Worm (Caenorhabditis elegans) whole organism, L4 larva: ENCODE measurements around the gene Y41C4A.7.

Source experiments
- F10B5.3 ChIP-seq: sonication (generic microtip); optimal IDR thresholded peaks from 2 replicates; lab custom pipeline; 2016; ENCODE audit warnings: mild to moderate bottlenecking, missing genetic modification characterization, missing compliant biosample characterization
- F37D6.2 ChIP-seq: sonication (generic microtip); optimal IDR thresholded peaks from 2 replicates; lab custom pipeline; 2016; ENCODE audit warnings: mild to moderate bottlenecking, missing genetic modification characterization, missing compliant biosample characterization
- F49E8.2 ChIP-seq: sonication (generic microtip); optimal IDR thresholded peaks from 2 replicates; lab custom pipeline; 2016; ENCODE audit warnings: missing compliant biosample characterization, mild to moderate bottlenecking, missing genetic modification characterization, borderline replicate concordance
- R02D3.7 ChIP-seq: fragments of 150-350 bp; sonication (generic microtip); optimal IDR thresholded peaks from 3 replicates; lab custom pipeline; 2014; ENCODE audit warnings: missing biosample characterization, missing genetic modification characterization
- Y5F2A.4 ChIP-seq: fragments of 200-800 bp; sonication (Bioruptor generic); optimal IDR thresholded peaks from 2 replicates; lab custom pipeline; 2018; ENCODE audit warnings: mild to moderate bottlenecking, missing genetic modification characterization, missing compliant biosample characterization
- Y75B8A.6 ChIP-seq: fragments of 200-800 bp; sonication (Bioruptor generic); IDR thresholded peaks from 2 replicates; pipeline ENCODE4 v1.3.6; 2022; ENCODE audit warnings: missing genetic modification reagents, missing genetic modification characterization, missing compliant biosample characterization
- ZK546.5 ChIP-seq, 2 experiments: sonication (generic microtip); optimal IDR thresholded peaks; 2 replicates each; lab custom pipeline; 2017; ENCODE audit warnings: missing biosample characterization in 2 of 2, missing genetic modification characterization in 2 of 2
- arid-1 ChIP-seq: fragments of 200-800 bp; sonication (Bioruptor generic); conservative IDR thresholded peaks from 2 replicates; pipeline ENCODE4 v1.3.6; 2022; ENCODE audit warnings: missing genetic modification reagents, missing genetic modification characterization, missing compliant biosample characterization
- ces-1 ChIP-seq: fragments of 150-350 bp; sonication (generic microtip); optimal IDR thresholded peaks from 4 replicates; lab custom pipeline; 2014; ENCODE audit warnings: missing biosample characterization, missing genetic modification reagents, missing genetic modification characterization
- daf-19 ChIP-seq: fragments of 200-800 bp; sonication (Bioruptor generic); conservative IDR thresholded peaks from 2 replicates; pipeline ENCODE4 v1.3.6; 2022; ENCODE audit warnings: missing genetic modification characterization, missing compliant biosample characterization
- daf-8 ChIP-seq: fragments of 200-800 bp; sonication (Bioruptor generic); IDR thresholded peaks from 2 replicates; pipeline ENCODE4 v1.3.6; 2022; ENCODE audit warnings: missing genetic modification characterization, missing compliant biosample characterization
- dmd-6 ChIP-seq: fragments of 200-800 bp; sonication (Bioruptor generic); IDR thresholded peaks from 2 replicates; pipeline ENCODE4 v1.3.6; 2022; ENCODE audit warnings: missing genetic modification reagents, missing genetic modification characterization, missing compliant biosample characterization
- dmd-8 ChIP-seq: fragments of 200-800 bp; sonication (Bioruptor generic); IDR thresholded peaks from 2 replicates; pipeline ENCODE4 v1.3.6; 2022; ENCODE audit warnings: missing genetic modification characterization, missing compliant biosample characterization
- dmd-9 ChIP-seq: fragments of 200-800 bp; sonication (Bioruptor generic); IDR thresholded peaks from 2 replicates; pipeline ENCODE4 v1.3.6; 2022; ENCODE audit warnings: missing genetic modification reagents, missing genetic modification characterization, missing compliant biosample characterization
- dpl-1 ChIP-seq: fragments of 150-350 bp; optimal IDR thresholded peaks from 2 replicates; lab custom pipeline; 2014; ENCODE audit warnings: missing biosample characterization, missing genetic modification reagents, missing genetic modification characterization
- egl-43 ChIP-seq: fragments of 200-800 bp; sonication (Bioruptor generic); IDR thresholded peaks from 2 replicates; pipeline ENCODE4 v1.3.6; 2022; ENCODE audit warnings: missing genetic modification reagents, missing genetic modification characterization, missing compliant biosample characterization
- fos-1 ChIP-seq: fragments of 150-350 bp; optimal IDR thresholded peaks from 2 replicates; lab custom pipeline; 2014; ENCODE audit warnings: missing biosample characterization, missing genetic modification characterization
- gei-8 ChIP-seq: fragments of 200-800 bp; sonication (Bioruptor generic); optimal IDR thresholded peaks from 2 replicates; lab custom pipeline; 2018; ENCODE audit warnings: mild to moderate bottlenecking, missing genetic modification characterization, missing compliant biosample characterization
- hlh-30 ChIP-seq: sonication (generic microtip); optimal IDR thresholded peaks from 2 replicates; lab custom pipeline; 2017; ENCODE audit warnings: antibody characterized with exemption, mild to moderate bottlenecking, missing genetic modification characterization, missing compliant biosample characterization; ENCODE audit not compliant: insufficient read depth
- hmg-1.1 ChIP-seq: fragments of 200-800 bp; sonication (Bioruptor generic); IDR thresholded peaks from 2 replicates; pipeline ENCODE4 v1.3.6; 2022; ENCODE audit warnings: missing genetic modification reagents, missing genetic modification characterization, missing compliant biosample characterization
- jun-1 ChIP-seq: fragments of 150-350 bp; optimal IDR thresholded peaks from 2 replicates; lab custom pipeline; 2014; ENCODE audit warnings: missing biosample characterization, missing genetic modification reagents, missing genetic modification characterization
- lim-7 ChIP-seq: fragments of 200-800 bp; sonication (Bioruptor generic); IDR thresholded peaks from 2 replicates; pipeline ENCODE4 v1.3.6; 2022; ENCODE audit warnings: missing genetic modification characterization, missing compliant biosample characterization
- lin-15B ChIP-seq: fragments of 150-350 bp; sonication (generic microtip); optimal IDR thresholded peaks from 3 replicates; lab custom pipeline; 2014; ENCODE audit warnings: missing biosample characterization, missing genetic modification characterization
- lin-29 ChIP-seq: fragments of 200-800 bp; sonication (Bioruptor generic); IDR thresholded peaks from 2 replicates; pipeline ENCODE4 v1.3.6; 2022; ENCODE audit warnings: missing genetic modification reagents, missing genetic modification characterization, missing compliant biosample characterization
- madf-9 ChIP-seq: fragments of 200-800 bp; sonication (Bioruptor generic); conservative IDR thresholded peaks from 2 replicates; pipeline ENCODE4 v1.3.6; 2022; ENCODE audit warnings: missing genetic modification reagents, missing genetic modification characterization, missing compliant biosample characterization
- mes-2 ChIP-seq: sonication (generic microtip); optimal IDR thresholded peaks from 2 replicates; lab custom pipeline; 2016; ENCODE audit warnings: missing genotype, mild to moderate bottlenecking, missing genetic modification characterization, missing compliant biosample characterization; ENCODE audit not compliant: poor library complexity, severe bottlenecking
- mxl-2 ChIP-seq: fragments of 200-800 bp; sonication (Bioruptor generic); conservative IDR thresholded peaks from 2 replicates; pipeline ENCODE4 v1.3.6; 2022; ENCODE audit warnings: missing genetic modification reagents, missing genetic modification characterization, missing compliant biosample characterization
- nhr-10 ChIP-seq: fragments of 150-350 bp; optimal IDR thresholded peaks from 2 replicates; lab custom pipeline; 2014; ENCODE audit warnings: missing biosample characterization, missing genetic modification characterization
- nhr-102 ChIP-seq: sonication (generic microtip); optimal IDR thresholded peaks from 2 replicates; lab custom pipeline; 2016; ENCODE audit warnings: mild to moderate bottlenecking, missing genetic modification characterization, moderate library complexity, missing compliant biosample characterization
- nhr-11 ChIP-seq: fragments of 150-350 bp; optimal IDR thresholded peaks from 2 replicates; lab custom pipeline; 2014; ENCODE audit warnings: missing biosample characterization, missing genetic modification characterization
- nhr-237 ChIP-seq: sonication (generic microtip); optimal IDR thresholded peaks from 2 replicates; lab custom pipeline; 2017; ENCODE audit warnings: missing biosample characterization, missing genetic modification characterization
- nhr-28 ChIP-seq: fragments of 150-350 bp; optimal IDR thresholded peaks from 2 replicates; lab custom pipeline; 2014; ENCODE audit warnings: missing biosample characterization, missing genetic modification characterization
- nhr-41 ChIP-seq: fragments of 200-800 bp; sonication (Bioruptor generic); IDR thresholded peaks from 2 replicates; pipeline ENCODE4 v1.3.6; 2022; ENCODE audit warnings: missing genetic modification reagents, missing genetic modification characterization, missing compliant biosample characterization
- nhr-48 ChIP-seq: sonication (generic microtip); optimal IDR thresholded peaks from 2 replicates; lab custom pipeline; 2016; ENCODE audit warnings: mild to moderate bottlenecking, missing genetic modification characterization, missing compliant biosample characterization
- nhr-6 ChIP-seq: fragments of 150-350 bp; optimal IDR thresholded peaks from 2 replicates; lab custom pipeline; 2014; ENCODE audit warnings: missing biosample characterization, missing genetic modification characterization
- nhr-76 ChIP-seq: fragments of 150-350 bp; optimal IDR thresholded peaks from 2 replicates; lab custom pipeline; 2014; ENCODE audit warnings: missing biosample characterization, missing genetic modification characterization
- pha-4 ChIP-seq, 2 experiments: fragments of 150-350 bp in 1 of 2; fragments of 200-800 bp in 1 of 2; sonication (Bioruptor generic) in 1 of 2; IDR thresholded peaks in 1 of 2; optimal IDR thresholded peaks in 1 of 2; 2 replicates each; pipeline versions ENCODE4 v1.3.6 to Lab custom; 2014 to 2022; ENCODE audit warnings: missing genetic modification characterization in 2 of 2, missing genetic modification reagents in 2 of 2, missing biosample characterization in 1 of 2, missing compliant biosample characterization in 1 of 2
- php-3 ChIP-seq: fragments of 200-800 bp; sonication (Bioruptor generic); IDR thresholded peaks from 2 replicates; pipeline ENCODE4 v1.3.6; 2022; ENCODE audit warnings: missing genetic modification reagents, missing genetic modification characterization, missing compliant biosample characterization
- pqm-1 ChIP-seq: sonication (generic microtip); optimal IDR thresholded peaks from 2 replicates; lab custom pipeline; 2017; ENCODE audit warnings: missing biosample characterization, missing genetic modification characterization
- saeg-2 ChIP-seq: fragments of 200-800 bp; sonication (Bioruptor generic); IDR thresholded peaks from 2 replicates; pipeline ENCODE4 v1.3.6; 2022; ENCODE audit warnings: missing genetic modification reagents, missing genetic modification characterization, missing compliant biosample characterization
- sdz-12 ChIP-seq: fragments of 200-800 bp; sonication (Bioruptor generic); optimal IDR thresholded peaks from 2 replicates; lab custom pipeline; 2018; ENCODE audit warnings: mild to moderate bottlenecking, missing genetic modification characterization, missing compliant biosample characterization
- skn-1 ChIP-seq: fragments of 150-350 bp; optimal IDR thresholded peaks from 2 replicates; lab custom pipeline; 2014; ENCODE audit warnings: missing biosample characterization, missing genetic modification characterization
- snpc-1.2 ChIP-seq: fragments of 200-800 bp; sonication (Bioruptor generic); IDR thresholded peaks from 2 replicates; pipeline ENCODE4 v1.3.6; 2022; ENCODE audit warnings: missing genetic modification reagents, missing genetic modification characterization, missing compliant biosample characterization
- snpc-4 ChIP-seq: fragments of 150-350 bp; optimal IDR thresholded peaks from 2 replicates; lab custom pipeline; 2014; ENCODE audit warnings: missing biosample characterization, missing genetic modification characterization
- spr-3 ChIP-seq: fragments of 200-800 bp; sonication (Bioruptor generic); optimal IDR thresholded peaks from 2 replicates; lab custom pipeline; 2018; ENCODE audit warnings: mild to moderate bottlenecking, missing genetic modification characterization, missing compliant biosample characterization
- tag-97 ChIP-seq: fragments of 200-800 bp; sonication (Bioruptor generic); IDR thresholded peaks from 2 replicates; pipeline ENCODE4 v1.3.6; 2022; ENCODE audit warnings: missing genetic modification characterization, missing compliant biosample characterization
- unc-130 ChIP-seq: sonication (generic microtip); optimal IDR thresholded peaks from 2 replicates; lab custom pipeline; 2016; ENCODE audit warnings: missing genetic modification reagents, missing genetic modification characterization, missing compliant biosample characterization
- vab-7 ChIP-seq: fragments of 200-800 bp; sonication (Bioruptor generic); IDR thresholded peaks from 2 replicates; pipeline ENCODE4 v1.3.6; 2022; ENCODE audit warnings: missing genetic modification reagents, missing genetic modification characterization, missing compliant biosample characterization
- zip-11 ChIP-seq: fragments of 200-800 bp; sonication (Bioruptor generic); IDR thresholded peaks from 2 replicates; pipeline ENCODE4 v1.3.6; 2022; ENCODE audit warnings: missing genetic modification characterization, missing compliant biosample characterization
- ztf-11 ChIP-seq: fragments of 150-350 bp; optimal IDR thresholded peaks from 2 replicates; lab custom pipeline; 2014; ENCODE audit warnings: missing biosample characterization, missing genetic modification characterization

Y41C4A.7 gene

DNA sequence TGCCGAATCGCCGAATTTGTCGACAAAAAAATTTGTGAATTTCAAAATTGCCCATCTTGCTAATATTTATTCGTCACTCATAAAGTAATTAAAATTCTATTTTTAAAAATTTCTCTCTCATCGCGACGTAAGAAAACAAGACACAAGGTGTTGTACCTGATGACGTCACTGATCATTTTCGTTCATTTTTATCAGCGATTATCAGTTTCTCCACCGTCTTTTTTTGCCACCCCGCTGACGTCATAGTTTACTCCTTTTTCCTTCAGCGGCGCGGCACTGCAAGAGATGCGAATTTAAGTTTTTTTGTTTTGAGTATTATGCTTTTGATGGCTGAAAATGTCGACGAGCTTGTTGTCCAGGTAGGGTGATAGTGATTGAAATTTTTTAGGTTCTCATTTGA lies 13.9 kb upstream of the Y41C4A.7 start (continued):
- TF ChIP-seq zip-11: no peak
- no peak for TF ChIP-seq daf-19 (GFP tag; lab: Robert Waterston, UW)
- peak; percentile 23 for TF ChIP-seq mes-2 (tag; lab: Kevin White, UChicago)
- no peak for TF ChIP-seq unc-130
- 0 out of 2 replicates have a peak, but pooled peaks have one; percentile 40 for TF ChIP-seq php-3
- no peak for TF ChIP-seq nhr-10
- TF ChIP-seq mxl-2 (GFP tag; lab: Robert Waterston, UW): no peak
- no peak for TF ChIP-seq daf-8 (GFP tag; lab: Robert Waterston, UW)
- no peak for TF ChIP-seq dmd-8 (GFP tag; lab: Robert Waterston, UW)
- no peak for TF ChIP-seq Y5F2A.4
- TF ChIP-seq nhr-6 (tag; lab: Kevin White, UChicago): no peak

DNA sequence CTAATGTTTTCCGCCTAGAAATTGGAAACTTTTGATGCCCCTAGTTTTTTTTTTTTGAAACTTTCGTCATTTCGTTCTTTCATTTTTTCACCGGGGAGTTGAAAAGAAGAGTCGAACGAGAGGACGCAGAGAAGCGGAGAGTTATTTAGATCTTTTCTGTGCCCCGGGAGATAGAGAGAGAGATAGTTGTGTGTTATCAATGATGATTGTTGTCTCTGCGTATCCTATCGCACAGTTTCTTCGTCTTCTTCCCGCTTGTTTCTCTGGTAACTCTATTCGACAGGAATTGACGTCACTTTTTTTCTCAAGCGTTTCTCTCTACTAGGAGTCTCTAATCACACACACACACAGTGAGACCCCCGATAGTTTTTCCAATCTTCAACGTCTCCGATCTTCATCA lies 9.4 kb upstream of the Y41C4A.7 start:
- TF ChIP-seq ces-1 (GFP tag; lab: Kevin White, UChicago) (no peak), Y75B8A.6 (GFP tag; lab: Robert Waterston, UW) (no peak), hmg-1.1 (GFP tag; lab: Robert Waterston, UW) (peak; percentile 48; the same call in 1 of the 2 replicates), spr-3 (GFP tag; lab: Kevin White, UChicago) (no peak), pqm-1 (peak; percentile 86), F37D6.2 (tag; lab: Kevin White, UChicago) (no peak), jun-1 (tag; lab: Kevin White, UChicago) (peak; percentile 37), R02D3.7 (tag; lab: Kevin White, UChicago) (no peak), lin-29 (GFP tag; lab: Robert Waterston, UW) (no peak), nhr-48 (peak; percentile 55), madf-9 (GFP tag; lab: Robert Waterston, UW) (no peak), snpc-4 (tag; lab: Kevin White, UChicago) (no peak), dmd-6 (GFP tag; lab: Robert Waterston, UW) (peak; percentile 88), vab-7 (GFP tag; lab: Robert Waterston, UW) (no peak), nhr-41 (GFP tag; lab: Robert Waterston, UW) (no peak), F49E8.2 (tag; lab: Kevin White, UChicago) (no peak), nhr-237 (no peak), pha-4 (GFP tag; IDR thresholded peaks at IDR 0.05; lab: Robert Waterston, UW) (no peak), pha-4 (tag; optimal IDR thresholded peaks at IDR 0.05; lab: Kevin White, UChicago) (peak; percentile 22), arid-1 (no peak; the same call in 1 of the 2 replicates), sdz-12 (GFP tag; lab: Kevin White, UChicago) (no peak), egl-43 (GFP tag; lab: Robert Waterston, UW) (no peak), hlh-30 (tag; lab: Kevin White, UChicago) (peak; percentile 29), daf-8 (GFP tag; lab: Robert Waterston, UW) (no peak), ztf-11 (tag; lab: Kevin White, UChicago) (no peak), mxl-2 (GFP tag; lab: Robert Waterston, UW) (no peak), nhr-28 (tag; lab: Kevin White, UChicago) (peak; percentile 99), fos-1 (tag; lab: Kevin White, UChicago) (no peak), saeg-2 (GFP tag; lab: Robert Waterston, UW) (no peak), daf-19 (GFP tag; lab: Robert Waterston, UW) (no peak), nhr-11 (peak; percentile 34), nhr-76 (tag; lab: Kevin White, UChicago) (no peak), F10B5.3 (tag; lab: Kevin White, UChicago) (no peak), snpc-1.2 (GFP tag; lab: Robert Waterston, UW) (no peak), lim-7 (GFP tag; lab: Robert Waterston, UW) (no peak), lin-15B (no peak), ZK546.5 (tag; optimal IDR thresholded peaks at IDR 0.05; lab: Kevin White, UChicago) (no peak), Y5F2A.4 (no peak), tag-97 (GFP tag; lab: Robert Waterston, UW) (no peak), dpl-1 (GFP tag; lab: Kevin White, UChicago) (peak; percentile 42), dmd-9 (GFP tag; lab: Robert Waterston, UW) (no peak), gei-8 (GFP tag; lab: Kevin White, UChicago) (no peak), zip-11 (no peak), nhr-102 (peak; percentile 39), skn-1 (tag; lab: Kevin White, UChicago) (no peak)
